Fruit fly (Drosophila melanogaster): ENCODE measurements around the gene Cdk2.

Cdk2 gene

DNA sequence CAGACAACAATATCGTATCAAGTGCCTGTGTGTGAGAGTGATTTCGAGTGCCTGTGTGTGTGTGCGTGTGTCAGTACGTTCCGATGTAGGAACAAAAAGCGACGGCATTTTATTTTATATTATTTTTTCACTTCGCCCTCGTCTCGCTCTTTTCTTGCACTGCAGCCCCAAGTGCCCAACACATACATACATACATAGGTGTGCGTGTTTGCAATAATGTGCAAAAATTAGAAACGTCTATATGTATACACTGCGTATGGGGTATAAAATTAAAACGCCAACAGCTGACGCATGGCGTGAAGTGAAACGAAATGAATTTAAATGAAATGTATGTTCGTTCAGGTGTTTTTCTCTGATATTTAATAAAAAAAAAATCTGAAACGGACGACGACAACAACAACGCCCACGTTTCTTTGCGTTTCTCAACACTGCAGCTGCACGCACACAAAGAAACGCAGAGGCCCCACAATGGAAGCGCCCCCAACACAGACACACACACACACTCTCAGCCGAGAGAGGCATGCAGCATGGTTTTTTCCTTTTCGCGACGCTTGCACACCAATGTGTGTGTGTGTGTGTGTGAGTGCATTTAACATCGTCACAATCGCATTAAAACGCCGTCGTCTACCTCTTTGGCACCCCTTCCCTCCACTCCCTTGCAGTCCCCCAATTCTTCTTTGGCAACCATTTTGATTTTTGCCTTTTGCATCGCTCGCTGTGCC is 48.5 kb downstream of the Cdk2 start (continued):
- TF ChIP-seq Met (GFP tag; optimal IDR thresholded peaks at IDR 0.05), result peak; percentile 54
- TF ChIP-seq acj6 (GFP tag; optimal IDR thresholded peaks at IDR 0.05), result peak; percentile 57
- no peak for TF ChIP-seq fkh (GFP tag; optimal IDR thresholded peaks at IDR 0.05)
- TF ChIP-seq CG6276 (GFP tag; optimal IDR thresholded peaks at IDR 0.05), result peak; percentile 52
- TF ChIP-seq fd85E (GFP tag; optimal IDR thresholded peaks at IDR 0.05), result no peak
- no peak for TF ChIP-seq Eip93F (GFP tag; optimal IDR thresholded peaks at IDR 0.05)
- peak; percentile 62 for TF ChIP-seq achi (GFP tag; optimal IDR thresholded peaks at IDR 0.05)
- TF ChIP-seq net (GFP tag; optimal IDR thresholded peaks at IDR 0.05), result peak; percentile 55
- TF ChIP-seq cyc (GFP tag; optimal IDR thresholded peaks at IDR 0.05), result peak; percentile 24
- peak; percentile 58 for TF ChIP-seq lz (GFP tag; optimal IDR thresholded peaks at IDR 0.05)
- peak; percentile 59 for TF ChIP-seq pdm3 (GFP tag; optimal IDR thresholded peaks at IDR 0.05)
- peak; percentile 38 for TF ChIP-seq CG8632 (GFP tag; optimal IDR thresholded peaks at IDR 0.05)
- TF ChIP-seq CG6808 (GFP tag; optimal IDR thresholded peaks at IDR 0.05), result peak; percentile 67
- peak; percentile 48; the same call in 2 of the 3 replicates for TF ChIP-seq CG8119 (GFP tag; IDR thresholded peaks at IDR 0.05)
- peak; percentile 1 for TF ChIP-seq dac (GFP tag; optimal IDR thresholded peaks at IDR 0.05)
- TF ChIP-seq CG15336 (GFP tag; IDR thresholded peaks at IDR 0.05), result peak; percentile 33; the same call in 1 of the 2 replicates
- TF ChIP-seq CG6163 (GFP tag; IDR thresholded peaks at IDR 0.05), result peak; percentile 74
- peak; percentile 38 for TF ChIP-seq spab (GFP tag; optimal IDR thresholded peaks at IDR 0.05)
- peak; percentile 38 for TF ChIP-seq CG8319 (GFP tag; optimal IDR thresholded peaks at IDR 0.05)
- peak; percentile 55 for TF ChIP-seq CG3919 (GFP tag; optimal IDR thresholded peaks at IDR 0.05)
- TF ChIP-seq CG34406 (GFP tag; optimal IDR thresholded peaks at IDR 0.05), result peak; percentile 46
- TF ChIP-seq svp (GFP tag), result peak; percentile 77
- peak; percentile 33 for TF ChIP-seq CG10669 (GFP tag; optimal IDR thresholded peaks at IDR 0.05)
- peak; percentile 49 for TF ChIP-seq CG7368 (GFP tag; optimal IDR thresholded peaks at IDR 0.05)

DNA sequence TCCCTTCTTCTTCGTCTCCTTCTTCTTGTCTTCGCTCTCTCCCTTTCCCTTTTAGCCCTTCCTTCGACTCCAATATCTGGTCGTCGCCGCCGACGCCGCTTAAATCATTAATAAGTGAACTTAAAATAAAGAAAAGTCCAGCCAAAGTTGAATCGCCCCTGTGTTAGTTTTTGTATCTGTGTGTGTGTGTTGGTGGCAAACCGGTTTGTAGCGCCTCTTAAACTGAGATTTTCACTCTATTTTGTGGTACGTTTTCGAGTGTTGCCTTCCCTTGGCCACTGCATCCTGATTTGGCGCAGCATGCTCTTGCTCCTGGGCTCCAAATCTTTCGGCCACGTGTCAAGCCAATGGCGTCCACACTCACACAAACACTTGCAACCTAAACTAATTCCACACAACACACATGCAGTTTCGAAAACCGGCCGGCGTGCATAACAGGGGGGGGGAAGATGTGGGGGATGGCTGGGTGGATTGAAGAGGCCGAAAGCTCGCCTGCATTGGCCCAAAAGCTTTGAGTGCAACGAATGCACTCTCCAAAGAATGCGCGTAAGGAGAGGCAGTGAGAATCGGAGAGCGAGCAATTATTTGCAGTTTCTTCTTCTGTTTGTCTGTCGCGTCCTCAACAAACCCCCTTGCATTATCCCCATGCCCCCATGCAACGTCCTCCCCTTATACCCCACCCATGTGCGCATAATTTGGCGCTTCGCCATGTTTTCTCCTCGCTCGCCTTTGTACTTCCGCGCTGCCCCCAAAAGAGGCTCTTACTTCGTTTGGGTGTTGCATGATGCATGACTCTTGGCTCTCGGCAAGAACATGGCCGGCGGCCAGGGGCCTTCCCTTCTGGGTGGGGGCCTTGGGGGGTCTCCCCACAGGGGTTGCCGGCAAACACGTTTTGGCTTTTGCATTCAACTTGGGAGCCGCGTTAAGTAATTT is 49.3 kb downstream of the Cdk2 start:
- no peak for TF ChIP-seq Ets96B (tag; optimal IDR thresholded peaks at IDR 0.05)
- peak; percentile 26 for TF ChIP-seq Met (GFP tag; optimal IDR thresholded peaks at IDR 0.05)
- TF ChIP-seq CG10669 (GFP tag; optimal IDR thresholded peaks at IDR 0.05), result no peak
- TF ChIP-seq lz (GFP tag; optimal IDR thresholded peaks at IDR 0.05), result no peak
- peak; percentile 47 for TF ChIP-seq CG6276 (GFP tag; optimal IDR thresholded peaks at IDR 0.05)
- peak; percentile 73; the same call in 1 of the 2 replicates for TF ChIP-seq CG15336 (GFP tag; IDR thresholded peaks at IDR 0.05)
- TF ChIP-seq CG6854 (GFP tag; optimal IDR thresholded peaks at IDR 0.05), result peak; percentile 47
- TF ChIP-seq net (GFP tag; optimal IDR thresholded peaks at IDR 0.05), result peak; percentile 27
- TF ChIP-seq CG31627 (GFP tag; optimal IDR thresholded peaks at IDR 0.05), result no peak
- TF ChIP-seq CG6792 (GFP tag; optimal IDR thresholded peaks at IDR 0.05), result no peak
- peak; percentile 39 for TF ChIP-seq CG3919 (GFP tag; optimal IDR thresholded peaks at IDR 0.05)
- peak; percentile 44 for TF ChIP-seq achi (GFP tag; optimal IDR thresholded peaks at IDR 0.05)
- TF ChIP-seq Eip78C (GFP tag), result peak; percentile 18
- peak; percentile 19 for TF ChIP-seq CG8632 (GFP tag; optimal IDR thresholded peaks at IDR 0.05)
- TF ChIP-seq CG3032 (tag; optimal IDR thresholded peaks at IDR 0.05), result peak; percentile 23
- TF ChIP-seq CG6163 (GFP tag; IDR thresholded peaks at IDR 0.05), result peak; percentile 76
- no peak for TF ChIP-seq Eip93F (GFP tag; optimal IDR thresholded peaks at IDR 0.05)
- TF ChIP-seq CG10631 (GFP tag; optimal IDR thresholded peaks at IDR 0.05), result no peak
- TF ChIP-seq CG16779 (tag; optimal IDR thresholded peaks at IDR 0.05), result peak; percentile 60
- TF ChIP-seq CG1621 (tag; optimal IDR thresholded peaks at IDR 0.05), result peak; percentile 5
- no peak for TF ChIP-seq Hr4 (GFP tag; optimal IDR thresholded peaks at IDR 0.05)
- TF ChIP-seq Blimp-1 (GFP tag; optimal IDR thresholded peaks at IDR 0.05), result peak; percentile 67
- no peak for TF ChIP-seq Sox15 (GFP tag; optimal IDR thresholded peaks at IDR 0.05)
- TF ChIP-seq Lpt (GFP tag; optimal IDR thresholded peaks at IDR 0.05), result peak; percentile 70
- TF ChIP-seq svp (GFP tag), result peak; percentile 50
- peak; percentile 58 for TF ChIP-seq vri (GFP tag; optimal IDR thresholded peaks at IDR 0.05)
- TF ChIP-seq salr (GFP tag; optimal IDR thresholded peaks at IDR 0.05), result peak; percentile 40 to 56
- no peak for TF ChIP-seq cyc (GFP tag; optimal IDR thresholded peaks at IDR 0.05)
- TF ChIP-seq CG9139 (GFP tag; optimal IDR thresholded peaks at IDR 0.05), result peak; percentile 62
- peak; percentile 63 for TF ChIP-seq Gug (GFP tag; IDR thresholded peaks at IDR 0.05)
- peak; percentile 25 for TF ChIP-seq CG32006 (GFP tag; optimal IDR thresholded peaks at IDR 0.05)
- peak; percentile 75; the same call in 2 of the 3 replicates for TF ChIP-seq eg (GFP tag; IDR thresholded peaks at IDR 0.05)
- TF ChIP-seq fkh (GFP tag; optimal IDR thresholded peaks at IDR 0.05), result no peak
- peak; percentile 67 for TF ChIP-seq dsx (GFP tag; optimal IDR thresholded peaks at IDR 0.05; ENCODE audit: poor library complexity, severe bottlenecking)

Measured in whole organism, prepupa.